Fruit fly (Drosophila melanogaster) whole organism: ENCODE results near the gene CG11504.

Experiments
- CG8478 ChIP-seq: fragments of >200 bp; optimal IDR thresholded peaks from 2 replicates; lab custom pipeline; 2018; ENCODE audit warnings: inconsistent platforms
- EcR ChIP-seq, 2 experiments: fragments of >200 bp; optimal IDR thresholded peaks; 2 replicates each; lab custom pipeline; 2017; ENCODE audit warnings: missing biosample characterization in 2 of 2, missing genetic modification characterization in 2 of 2, missing genetic modification reagents in 2 of 2
- pan ChIP-seq: fragments of >200 bp; optimal IDR thresholded peaks from 2 replicates; lab custom pipeline; 2017
- psq ChIP-seq: fragments of >200 bp; optimal IDR thresholded peaks from 2 replicates; lab custom pipeline; 2017
- usp ChIP-seq: fragments of >200 bp; optimal IDR thresholded peaks from 2 replicates; lab custom pipeline; 2017; ENCODE audit warnings: missing biosample characterization, missing genetic modification characterization, mixed read lengths

The CG11504 gene

DNA sequence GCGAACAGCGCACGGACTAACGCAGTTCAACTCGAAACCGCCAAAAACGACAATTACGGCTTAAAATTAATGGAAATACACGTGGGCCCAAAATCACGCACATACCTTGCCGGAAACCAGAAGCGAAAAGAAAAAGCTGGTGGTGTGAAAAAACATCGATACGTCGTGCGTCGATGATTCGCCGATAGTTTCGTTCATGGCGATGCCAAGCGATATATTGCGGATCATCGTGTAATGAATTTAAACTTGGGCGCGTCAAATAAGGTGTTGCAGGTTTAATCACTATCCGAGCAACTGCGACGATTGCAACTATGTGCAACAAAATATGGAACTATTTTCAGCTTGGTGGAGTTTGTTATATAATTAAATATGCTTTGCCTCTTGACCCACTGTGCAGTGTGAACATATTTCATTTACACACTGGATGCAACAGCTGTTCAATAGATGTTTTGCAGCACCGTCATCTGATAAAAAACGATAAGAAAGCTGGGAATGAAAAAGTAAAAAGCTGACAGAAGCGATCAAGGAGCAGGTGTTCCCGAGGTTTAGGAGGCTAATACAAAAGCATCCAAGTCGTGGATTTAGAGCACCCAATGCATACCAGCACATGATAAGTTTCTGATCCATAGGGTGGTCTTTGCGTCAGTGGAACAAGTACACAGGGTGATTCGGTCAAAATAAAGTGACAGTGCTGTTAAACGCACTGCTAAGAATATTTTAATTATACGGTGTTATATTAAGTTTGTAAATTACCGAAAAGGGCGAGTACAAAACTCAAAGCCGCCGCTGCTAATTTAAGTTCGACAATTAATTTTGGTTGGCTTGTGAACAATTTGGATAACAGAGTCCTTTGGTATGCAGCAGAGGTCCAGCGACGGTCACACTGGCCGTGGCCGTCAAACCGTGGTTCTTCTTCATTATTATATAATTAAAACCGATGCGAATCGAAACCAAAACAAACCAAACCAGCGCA is 48.6 kb downstream of the CG11504 start, which contains the start of the genes RpL32 and CG7943:
RpL32 (minus strand) TSS at position 133 of the 973 bp plus-strand sequence.
CG7943 (plus strand) TSS at position 442 of the 973 bp plus-strand sequence.
- TF ChIP-seq psq (lab: Kevin White, UChicago): no peak
- no peak for TF ChIP-seq EcR (GFP tag; optimal IDR thresholded peaks at IDR 0.05; lab: Kevin White, UChicago)
- TF ChIP-seq CG8478 (lab: Kevin White, UChicago): no peak
- TF ChIP-seq pan (lab: Kevin White, UChicago): no peak
- no peak for TF ChIP-seq usp (GFP tag; lab: Kevin White, UChicago)
